Worm (Caenorhabditis elegans): Measurements from ENCODE around the gene npp-19.
A peak's percentile ranks its signal among the peaks of the same experiment; 100 is the strongest.

The npp-19 gene

ce11 chrII:10798429-10798893 lies at the start of gene npp-19:
TSS of gene npp-19 (minus strand) at chrII:10798479.
- TF ChIP-seq unc-30 (tag; optimal IDR thresholded peaks at IDR 0.05) (no peak), C34B4.2 (tag; optimal IDR thresholded peaks at IDR 0.05) (no peak), dpl-1 (GFP tag; optimal IDR thresholded peaks at IDR 0.05) (peak; percentile 98 to 99 (median 98)), fos-1 (tag; optimal IDR thresholded peaks at IDR 0.05) (peak; percentile 38), nhr-19 (GFP tag; conservative IDR thresholded peaks at IDR 0.05) (peak; percentile 70), elt-2 (tag; optimal IDR thresholded peaks at IDR 0.05) (peak; percentile 16), unc-98 (GFP tag; IDR thresholded peaks at IDR 0.05) (no peak), skn-1 (tag; optimal IDR thresholded peaks at IDR 0.05) (peak; percentile 71), nhr-84 (tag; optimal IDR thresholded peaks at IDR 0.05) (no peak), unc-62 (GFP tag; optimal IDR thresholded peaks at IDR 0.05) (no peak), hlh-4 (tag; optimal IDR thresholded peaks at IDR 0.05) (no peak), pqm-1 (tag; optimal IDR thresholded peaks at IDR 0.05) (no peak), sox-4 (tag; optimal IDR thresholded peaks at IDR 0.05) (no peak), hpl-2 (GFP tag; optimal IDR thresholded peaks at IDR 0.05) (peak; percentile 33), Y116A8C.19 (tag; optimal IDR thresholded peaks at IDR 0.05; ENCODE audit: borderline replicate concordance) (no peak), ceh-63 (GFP tag; optimal IDR thresholded peaks at IDR 0.05) (no peak), jun-1 (tag; optimal IDR thresholded peaks at IDR 0.05) (peak; percentile 30), pax-3 (tag; optimal IDR thresholded peaks at IDR 0.05) (no peak), F16B12.6 (tag; optimal IDR thresholded peaks at IDR 0.05) (peak; percentile 99), nhr-20 (tag; optimal IDR thresholded peaks at IDR 0.05) (peak; percentile 69), nhr-47 (tag; optimal IDR thresholded peaks at IDR 0.05) (peak; percentile 81), snpc-4 (tag; optimal IDR thresholded peaks at IDR 0.05) (peak; percentile 61), fkh-10 (GFP tag; optimal IDR thresholded peaks at IDR 0.05) (no peak), xbp-1 (tag; optimal IDR thresholded peaks at IDR 0.05) (peak; percentile 72), egl-27 (tag; optimal IDR thresholded peaks at IDR 0.05) (no peak), ama-1 (optimal IDR thresholded peaks at IDR 0.05) (peak; percentile 6), nhr-77 (tag; optimal IDR thresholded peaks at IDR 0.05) (peak; percentile 56), ceh-90 (tag; optimal IDR thresholded peaks at IDR 0.05) (no peak), sup-37 (GFP tag; optimal IDR thresholded peaks at IDR 0.05) (no peak), ceh-8 (GFP tag; optimal IDR thresholded peaks at IDR 0.05) (peak; percentile 20), elt-3 (tag; optimal IDR thresholded peaks at IDR 0.05) (peak in 2 of 6 experiments; percentile 68 to 70), lin-15B (tag; optimal IDR thresholded peaks at IDR 0.05) (peak; percentile 62), tbx-2 (tag; optimal IDR thresholded peaks at IDR 0.05) (peak; percentile 67), nhr-28 (tag; optimal IDR thresholded peaks at IDR 0.05) (no peak), zip-4 (GFP tag; optimal IDR thresholded peaks at IDR 0.05) (no peak), ztf-11 (tag; optimal IDR thresholded peaks at IDR 0.05) (no peak), mdl-1 (tag; optimal IDR thresholded peaks at IDR 0.05) (peak in 1 of 2 experiments; percentile 58), efl-1 (optimal IDR thresholded peaks at IDR 0.05) (peak; percentile 99), efl-1 (GFP tag; optimal IDR thresholded peaks at IDR 0.05 in 1 of 2) (peak; percentile 99 to 100), lin-39 (tag; optimal IDR thresholded peaks at IDR 0.05) (peak; percentile 27), egl-13 (tag; optimal IDR thresholded peaks at IDR 0.05) (peak; percentile 25), ztf-4 (tag; optimal IDR thresholded peaks at IDR 0.05) (no peak), mep-1 (tag; optimal IDR thresholded peaks at IDR 0.05) (peak; percentile 84), fkh-4 (tag; optimal IDR thresholded peaks at IDR 0.05; ENCODE audit: borderline replicate concordance) (no peak), nhr-76 (tag; optimal IDR thresholded peaks at IDR 0.05) (no peak), lsy-2 (tag; optimal IDR thresholded peaks at IDR 0.05) (peak; percentile 83 to 88), dsc-1 (tag; optimal IDR thresholded peaks at IDR 0.05) (peak; percentile 58), unc-130 (tag; optimal IDR thresholded peaks at IDR 0.05) (peak; percentile 34), lin-35 (GFP tag; optimal IDR thresholded peaks at IDR 0.05) (peak; percentile 98 to 99), snu-23 (GFP tag; optimal IDR thresholded peaks at IDR 0.05) (peak; percentile 83), C04F5.9 (tag; optimal IDR thresholded peaks at IDR 0.05) (peak; percentile 67), swsn-7 (tag; optimal IDR thresholded peaks at IDR 0.05) (peak; percentile 70), nhr-85 (tag) (peak; percentile 80), sptf-1 (tag; optimal IDR thresholded peaks at IDR 0.05) (no peak)
